Worm (Caenorhabditis elegans) whole organism, young adult: ENCODE data around the gene eri-9.

Source experiments
- B0019.2 ChIP-seq: fragments of 200-800 bp; sonication (Bioruptor generic); conservative IDR thresholded peaks from 2 replicates; pipeline ENCODE4 v1.3.6; 2022; ENCODE audit warnings: missing genetic modification reagents, missing genetic modification characterization, missing compliant biosample characterization
- F33H1.4 ChIP-seq: fragments of 200-800 bp; sonication (Bioruptor generic); IDR thresholded peaks from 2 replicates; pipeline ENCODE4 v1.3.6; 2022; ENCODE audit warnings: missing genetic modification reagents, missing genetic modification characterization, missing compliant biosample characterization
- F55B11.4 ChIP-seq: sonication (generic microtip); optimal IDR thresholded peaks from 2 replicates; lab custom pipeline; 2016; ENCODE audit warnings: missing compliant biosample characterization, missing genetic modification characterization, borderline replicate concordance; ENCODE audit not compliant: insufficient read depth
- K11D2.4 ChIP-seq: fragments of 200-800 bp; sonication (Bioruptor generic); IDR thresholded peaks from 2 replicates; pipeline ENCODE4 v1.3.6; 2022; ENCODE audit warnings: missing genetic modification reagents, missing genetic modification characterization, missing compliant biosample characterization
- Y79H2A.3 ChIP-seq: fragments of 200-800 bp; sonication (Bioruptor generic); conservative IDR thresholded peaks from 2 replicates; pipeline ENCODE4 v1.3.6; 2022; ENCODE audit warnings: missing genetic modification reagents, missing genetic modification characterization, missing compliant biosample characterization
- Y95B8A.8 ChIP-seq: fragments of 200-800 bp; sonication (Bioruptor generic); IDR thresholded peaks from 2 replicates; pipeline ENCODE4 v1.3.6; 2022; ENCODE audit warnings: missing genetic modification reagents, missing genetic modification characterization, missing compliant biosample characterization
- ZK185.1 ChIP-seq: sonication (generic microtip); optimal IDR thresholded peaks from 2 replicates; lab custom pipeline; 2016; ENCODE audit warnings: mild to moderate bottlenecking, missing genetic modification characterization, missing compliant biosample characterization; ENCODE audit not compliant: poor library complexity, severe bottlenecking
- akir-1 ChIP-seq: fragments of 200-800 bp; sonication (Bioruptor generic); optimal IDR thresholded peaks from 2 replicates; lab custom pipeline; 2018; ENCODE audit warnings: mild to moderate bottlenecking, missing genetic modification characterization, moderate library complexity, missing compliant biosample characterization
- attf-5 ChIP-seq: fragments of 200-800 bp; sonication (Bioruptor generic); optimal IDR thresholded peaks from 2 replicates; lab custom pipeline; 2018; ENCODE audit warnings: mild to moderate bottlenecking, missing genetic modification characterization, missing compliant biosample characterization
- attf-6 ChIP-seq: fragments of 200-800 bp; sonication (Bioruptor generic); IDR thresholded peaks from 2 replicates; pipeline ENCODE4 v1.3.6; 2022; ENCODE audit warnings: missing genetic modification reagents, missing genetic modification characterization, missing compliant biosample characterization
- cebp-1 ChIP-seq, 2 experiments: fragments of 200-800 bp in 1 of 2; sonication (Bioruptor generic) in 1 of 2; sonication (generic microtip) in 1 of 2; IDR thresholded peaks in 1 of 2; optimal IDR thresholded peaks in 1 of 2; 2 replicates each; pipeline versions ENCODE4 v1.3.6 to Lab custom; 2017 to 2022; ENCODE audit warnings: missing compliant biosample characterization in 2 of 2, missing genetic modification characterization in 2 of 2, mild to moderate bottlenecking in 1 of 2, missing genetic modification reagents in 1 of 2, moderate library complexity in 1 of 2
- ceh-100 ChIP-seq: fragments of 200-800 bp; sonication (Bioruptor generic); IDR thresholded peaks from 2 replicates; pipeline ENCODE4 v1.3.6; 2022; ENCODE audit warnings: missing genetic modification reagents, missing genetic modification characterization, missing compliant biosample characterization
- ceh-58 ChIP-seq: fragments of 200-800 bp; sonication (Bioruptor generic); IDR thresholded peaks from 2 replicates; pipeline ENCODE4 v1.3.6; 2022; ENCODE audit warnings: missing genetic modification characterization, missing compliant biosample characterization
- ceh-91 ChIP-seq: fragments of 200-800 bp; sonication (Bioruptor generic); IDR thresholded peaks from 2 replicates; pipeline ENCODE4 v1.3.6; 2022; ENCODE audit warnings: missing genetic modification reagents, missing genetic modification characterization, missing compliant biosample characterization
- die-1 ChIP-seq: sonication (generic microtip); optimal IDR thresholded peaks from 2 replicates; lab custom pipeline; 2016; ENCODE audit warnings: missing genotype, mild to moderate bottlenecking, missing genetic modification characterization, missing compliant biosample characterization
- dox-1 ChIP-seq: fragments of 200-800 bp; sonication (Bioruptor generic); IDR thresholded peaks from 2 replicates; pipeline ENCODE4 v1.3.6; 2022; ENCODE audit warnings: missing genetic modification reagents, missing genetic modification characterization, missing compliant biosample characterization
- dpl-1 ChIP-seq: fragments of 150-350 bp; optimal IDR thresholded peaks from 2 replicates; lab custom pipeline; 2014; ENCODE audit warnings: missing biosample characterization, missing genetic modification reagents, missing genetic modification characterization
- efl-1 ChIP-seq: fragments of 150-350 bp; optimal IDR thresholded peaks from 2 replicates; lab custom pipeline; 2014; ENCODE audit warnings: missing biosample characterization, missing genetic modification reagents, missing genetic modification characterization
- egrh-3 ChIP-seq: fragments of 200-800 bp; sonication (Bioruptor generic); IDR thresholded peaks from 2 replicates; pipeline ENCODE4 v1.3.6; 2022; ENCODE audit warnings: missing genetic modification reagents, missing genetic modification characterization, missing compliant biosample characterization
- hrde-1 ChIP-seq: sonication (generic microtip); optimal IDR thresholded peaks from 2 replicates; lab custom pipeline; 2016; ENCODE audit warnings: missing genetic modification characterization, mild to moderate bottlenecking, missing compliant biosample characterization, moderate library complexity, missing genotype, missing genetic modification reagents, borderline replicate concordance
- hsf-1 ChIP-seq: fragments of 200-800 bp; sonication (Bioruptor generic); IDR thresholded peaks from 2 replicates; pipeline ENCODE4 v1.3.6; 2022; ENCODE audit warnings: missing genetic modification reagents, missing genetic modification characterization, missing compliant biosample characterization
- let-607 ChIP-seq, 2 experiments: fragments of 200-800 bp in 1 of 2; sonication (Bioruptor generic) in 1 of 2; sonication (generic microtip) in 1 of 2; optimal IDR thresholded peaks; 2 replicates each; lab custom pipeline; 2016 to 2018; ENCODE audit warnings: mild to moderate bottlenecking in 2 of 2, missing compliant biosample characterization in 2 of 2, missing genetic modification characterization in 2 of 2, moderate library complexity in 2 of 2, missing genotype in 1 of 2
- lin-26 ChIP-seq: fragments of 200-800 bp; sonication (Bioruptor generic); IDR thresholded peaks from 2 replicates; pipeline ENCODE4 v1.3.6; 2022; ENCODE audit warnings: missing genetic modification reagents, missing genetic modification characterization, missing compliant biosample characterization
- lin-54 ChIP-seq: fragments of 200-800 bp; sonication (Bioruptor generic); optimal IDR thresholded peaks from 2 replicates; lab custom pipeline; 2018; ENCODE audit warnings: mild to moderate bottlenecking, missing genetic modification characterization, missing compliant biosample characterization
- madf-3 ChIP-seq: fragments of 200-800 bp; sonication (Bioruptor generic); IDR thresholded peaks from 2 replicates; pipeline ENCODE4 v1.3.6; 2022; ENCODE audit warnings: missing genetic modification reagents, missing genetic modification characterization, missing compliant biosample characterization
- madf-6 ChIP-seq: fragments of 200-800 bp; sonication (Bioruptor generic); IDR thresholded peaks from 2 replicates; pipeline ENCODE4 v1.3.6; 2022; ENCODE audit warnings: missing genetic modification reagents, missing genetic modification characterization, missing compliant biosample characterization
- mcd-1 ChIP-seq: fragments of 200-800 bp; sonication (Bioruptor generic); IDR thresholded peaks from 2 replicates; pipeline ENCODE4 v1.3.6; 2022; ENCODE audit warnings: missing genetic modification reagents, missing genetic modification characterization, missing compliant biosample characterization
- mes-4 ChIP-seq: sonication (generic microtip); optimal IDR thresholded peaks from 2 replicates; lab custom pipeline; 2016; ENCODE audit warnings: missing genotype, missing genetic modification characterization, missing compliant biosample characterization
- nhr-27 ChIP-seq: fragments of 200-800 bp; sonication (Bioruptor generic); optimal IDR thresholded peaks from 2 replicates; lab custom pipeline; 2018; ENCODE audit warnings: mild to moderate bottlenecking, missing genetic modification characterization, moderate library complexity, missing compliant biosample characterization
- nhr-80 ChIP-seq: sonication (generic microtip); optimal IDR thresholded peaks from 2 replicates; lab custom pipeline; 2016; ENCODE audit warnings: missing genetic modification characterization, missing compliant biosample characterization
- pbrm-1 ChIP-seq: fragments of 200-800 bp; sonication (Bioruptor generic); IDR thresholded peaks from 2 replicates; pipeline ENCODE4 v1.3.6; 2022; ENCODE audit warnings: missing genetic modification reagents, missing genetic modification characterization, missing compliant biosample characterization
- rec-8 ChIP-seq, 2 experiments: sonication (generic microtip); optimal IDR thresholded peaks; 2 replicates each; lab custom pipeline; 2016; ENCODE audit warnings: mild to moderate bottlenecking in 2 of 2, missing genetic modification characterization in 2 of 2, missing genetic modification reagents in 2 of 2, missing genotype in 2 of 2, missing biosample characterization in 1 of 2, missing compliant biosample characterization in 1 of 2, moderate library complexity in 1 of 2
- sdz-38 ChIP-seq: sonication (generic microtip); optimal IDR thresholded peaks from 2 replicates; lab custom pipeline; 2016; ENCODE audit warnings: missing genotype, missing genetic modification characterization, missing compliant biosample characterization
- sea-2 ChIP-seq: fragments of 200-800 bp; sonication (Bioruptor generic); IDR thresholded peaks from 2 replicates; pipeline ENCODE4 v1.3.6; 2022; ENCODE audit warnings: missing genetic modification characterization, missing compliant biosample characterization
- snpc-3.4 ChIP-seq: sonication (generic microtip); optimal IDR thresholded peaks from 2 replicates; lab custom pipeline; 2017; ENCODE audit warnings: missing genetic modification characterization, mild to moderate bottlenecking, missing compliant biosample characterization, antibody characterized with exemption, moderate library complexity, missing genotype, missing genetic modification reagents
- somi-1 ChIP-seq: fragments of 200-800 bp; sonication (Bioruptor generic); optimal IDR thresholded peaks from 2 replicates; lab custom pipeline; 2018; ENCODE audit warnings: mild to moderate bottlenecking, missing genetic modification characterization, missing compliant biosample characterization
- tbx-9 ChIP-seq: sonication (generic microtip); optimal IDR thresholded peaks from 2 replicates; lab custom pipeline; 2016; ENCODE audit warnings: borderline replicate concordance, missing genetic modification characterization, inconsistent platforms, missing compliant biosample characterization
- unc-130 ChIP-seq: sonication (generic microtip); optimal IDR thresholded peaks from 2 replicates; lab custom pipeline; 2016; ENCODE audit warnings: missing genetic modification reagents, missing genetic modification characterization, missing compliant biosample characterization
- ztf-28 ChIP-seq: fragments of 200-800 bp; sonication (Bioruptor generic); IDR thresholded peaks from 2 replicates; pipeline ENCODE4 v1.3.6; 2022; ENCODE audit warnings: missing genetic modification reagents, missing genetic modification characterization, missing compliant biosample characterization
- ztf-3 ChIP-seq: fragments of 200-800 bp; sonication (Bioruptor generic); optimal IDR thresholded peaks from 2 replicates; lab custom pipeline; 2018; ENCODE audit warnings: mild to moderate bottlenecking, missing genetic modification characterization, missing compliant biosample characterization

eri-9 gene

DNA sequence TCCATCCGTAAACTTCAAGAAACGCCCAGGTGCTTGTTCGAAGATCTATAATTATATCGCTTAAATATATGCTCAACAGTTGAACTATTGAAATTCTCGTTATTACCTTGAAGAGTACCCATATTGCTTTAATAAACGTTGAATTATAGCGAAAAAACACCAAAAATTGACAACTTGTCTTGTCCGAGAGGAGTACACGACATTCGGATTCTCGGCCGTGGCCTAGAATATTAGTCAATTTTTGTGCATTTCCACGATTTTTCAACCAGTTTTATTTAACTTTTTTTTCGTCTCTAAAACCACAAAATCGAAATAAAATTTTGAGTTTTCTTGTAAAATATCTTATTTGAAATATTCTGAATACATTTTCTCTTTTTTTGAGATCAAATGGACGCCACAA lies 19.9 kb upstream of the eri-9 start, which contains the start of the genes F26F4.9 and cee-1 (continued):
- TF ChIP-seq ZK185.1 (peak; percentile 76), somi-1 (GFP tag; lab: Kevin White, UChicago) (no peak), lin-26 (no peak), attf-6 (GFP tag; lab: Robert Waterston, UW) (no peak), pbrm-1 (GFP tag; lab: Robert Waterston, UW) (no peak), dpl-1 (GFP tag; lab: Kevin White, UChicago) (no peak), sea-2 (no peak), cebp-1 (GFP tag; IDR thresholded peaks at IDR 0.05; lab: Robert Waterston, UW) (no peak), cebp-1 (tag; optimal IDR thresholded peaks at IDR 0.05; lab: Kevin White, UChicago) (peak; percentile 24), ztf-3 (GFP tag; lab: Kevin White, UChicago) (no peak), dox-1 (peak; percentile 54; the same call in 1 of the 2 replicates), hrde-1 (tag; lab: Kevin White, UChicago) (no peak), sdz-38 (tag; lab: Kevin White, UChicago) (no peak), efl-1 (GFP tag; lab: Kevin White, UChicago) (no peak), die-1 (tag; lab: Kevin White, UChicago) (no peak), unc-130 (GFP tag; lab: Kevin White, UChicago) (peak; percentile 53), Y79H2A.3 (GFP tag; lab: Robert Waterston, UW) (no peak), ceh-100 (GFP tag; lab: Robert Waterston, UW) (no peak), rec-8 (tag; optimal IDR thresholded peaks at IDR 0.05; lab: Kevin White, UChicago) (peak in 1 of 2 experiments; percentile 53), nhr-27 (no peak), akir-1 (GFP tag; lab: Kevin White, UChicago) (no peak), mcd-1 (GFP tag; lab: Robert Waterston, UW) (peak; percentile 48; the same call in 1 of the 2 replicates), let-607 (tag; optimal IDR thresholded peaks at IDR 0.05; lab: Kevin White, UChicago) (peak in 1 of 2 experiments; percentile 60), F55B11.4 (no peak), Y95B8A.8 (GFP tag; lab: Robert Waterston, UW) (no peak), tbx-9 (tag; lab: Kevin White, UChicago) (no peak)

DNA sequence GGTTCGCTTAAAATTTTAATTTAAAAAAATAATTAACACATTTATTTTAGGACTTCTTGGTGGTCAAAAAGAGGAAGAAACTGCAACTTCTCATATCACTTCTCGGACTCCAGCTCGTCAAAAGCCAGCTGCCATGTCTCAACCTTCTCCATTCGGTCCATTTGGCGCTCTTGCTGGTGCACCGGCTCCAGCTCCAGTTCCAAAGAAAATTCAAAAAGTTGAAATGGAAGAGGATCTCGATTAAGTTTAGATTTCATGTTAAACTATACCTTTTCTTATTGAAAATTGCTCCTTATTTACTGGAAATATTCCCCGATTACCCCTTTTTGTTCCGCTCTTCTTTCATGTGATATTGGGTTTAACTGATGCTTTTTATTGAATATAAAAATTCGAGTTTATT lies 18.5 kb upstream of the eri-9 start:
- TF ChIP-seq K11D2.4 (GFP tag; lab: Robert Waterston, UW) = no peak
- no peak for TF ChIP-seq pbrm-1 (GFP tag; lab: Robert Waterston, UW)
- TF ChIP-seq akir-1 (GFP tag; lab: Kevin White, UChicago) = no peak
- TF ChIP-seq B0019.2 (GFP tag; lab: Robert Waterston, UW) = no peak
- TF ChIP-seq hrde-1 (tag; lab: Kevin White, UChicago) = peak; percentile 19
- no peak for TF ChIP-seq hsf-1

DNA sequence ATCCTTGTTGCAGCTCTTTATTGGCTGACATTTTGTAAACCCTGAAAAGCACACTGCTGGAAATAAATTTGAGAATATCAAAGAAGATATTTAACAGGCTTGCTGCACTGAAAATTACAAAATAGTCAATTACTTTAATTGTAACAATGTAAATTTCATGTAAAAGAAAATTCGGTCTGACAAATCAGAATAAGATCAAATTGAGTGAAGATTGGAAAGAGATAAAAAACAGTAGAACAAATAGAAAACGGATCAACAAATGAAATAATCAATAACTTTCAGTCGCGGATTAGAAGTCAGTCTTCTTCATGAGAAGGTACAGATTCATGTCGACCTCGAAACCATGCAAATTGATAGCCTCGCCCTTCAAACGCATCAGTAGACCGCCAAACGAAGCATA lies 15.2 kb upstream of the eri-9 start, which contains the start of gene rars-1:
TSS of gene rars-1 (minus strand) at position 101 of the 400 bp plus-strand sequence.
- no peak for TF ChIP-seq egrh-3 (GFP tag; lab: Robert Waterston, UW)
- 0 out of 2 replicates have a peak, but pooled peaks have one; percentile 56 for TF ChIP-seq ceh-58
- TF ChIP-seq lin-54 (GFP tag; lab: Kevin White, UChicago) = peak; percentile 14

DNA sequence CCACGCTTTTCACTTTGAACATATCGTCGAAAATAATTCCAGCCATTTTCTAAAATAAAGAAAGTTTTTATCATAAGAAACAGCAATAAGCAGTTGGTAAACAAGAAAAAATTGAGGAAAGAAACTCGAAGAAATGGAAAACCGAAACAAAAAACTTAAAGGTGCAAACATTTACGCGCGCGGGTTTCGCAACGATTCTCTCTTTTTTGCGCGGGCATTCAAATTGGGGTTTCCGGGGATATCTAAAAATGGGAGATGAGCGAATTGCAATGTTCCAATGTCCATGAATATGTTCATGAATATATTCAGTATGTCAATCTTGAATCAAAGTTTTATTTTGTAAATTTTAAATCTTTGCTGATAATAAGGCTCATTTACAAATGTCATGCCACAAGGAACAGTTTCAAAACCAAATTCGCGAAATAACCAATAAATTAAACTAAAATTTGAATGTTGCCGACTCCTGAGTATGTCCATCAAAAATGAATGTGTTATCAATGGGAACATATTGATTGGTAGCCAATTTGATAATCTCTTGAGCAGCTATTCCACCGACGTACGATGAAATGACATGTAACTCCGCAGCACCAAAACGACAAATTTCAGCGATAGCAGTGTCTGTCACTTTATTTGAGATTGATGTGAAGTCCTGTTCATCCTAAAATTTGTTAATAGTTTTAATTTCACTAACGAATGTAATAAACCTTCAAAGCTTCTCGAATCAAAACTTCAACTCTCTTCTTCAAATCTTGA lies 14.1 kb upstream of the eri-9 start, which contains the start of gene rpb-8:
TSS of gene rpb-8 (minus strand) at position 49 of the 753 bp plus-strand sequence.
- TF ChIP-seq mcd-1 (GFP tag; lab: Robert Waterston, UW) = 0 out of 2 replicates have a peak, but pooled peaks have one; percentile 30
- TF ChIP-seq akir-1 (GFP tag; lab: Kevin White, UChicago) = no peak
- TF ChIP-seq dpl-1 (GFP tag; lab: Kevin White, UChicago) = peak; percentile 78
- peak; percentile 50 for TF ChIP-seq attf-5
- TF ChIP-seq F33H1.4 = peak; percentile 83
- no peak for TF ChIP-seq rec-8 (tag; optimal IDR thresholded peaks at IDR 0.05; lab: Kevin White, UChicago)
- no peak for TF ChIP-seq mes-4 (tag; lab: Kevin White, UChicago)
- TF ChIP-seq snpc-3.4 = peak; percentile 29
- peak; percentile 71; the same call in 1 of the 2 replicates for TF ChIP-seq ztf-28 (GFP tag; lab: Robert Waterston, UW)
- TF ChIP-seq madf-3 = no peak
- TF ChIP-seq ceh-91 (GFP tag; lab: Robert Waterston, UW) = 0 out of 2 replicates have a peak, but pooled peaks have one; percentile 14
- TF ChIP-seq nhr-80 (tag; lab: Kevin White, UChicago) = peak; percentile 76
- TF ChIP-seq madf-6 = peak; percentile 65; the same call in 1 of the 2 replicates
- TF ChIP-seq K11D2.4 (GFP tag; lab: Robert Waterston, UW) = no peak
- TF ChIP-seq efl-1 (GFP tag; lab: Kevin White, UChicago) = peak; percentile 70
